Fruit fly (Drosophila melanogaster): ENCODE measurements around the gene Gclm.

The Gclm gene

dm6 chr3R:22686336-22686874, at the start of gene Gclm, which contains the start of gene CG17625:
Gclm (minus strand) TSS chr3R:22686510.
CG17625 (plus strand) TSS chr3R:22686849.
- TF ChIP-seq Rel (GFP tag; optimal IDR thresholded peaks at IDR 0.05) (no peak), Rel (tag; optimal IDR thresholded peaks at IDR 0.05) (peak; percentile 57), dsf (GFP tag; optimal IDR thresholded peaks at IDR 0.05; ENCODE audit: borderline replicate concordance) (peak; percentile 34), fru (GFP tag; optimal IDR thresholded peaks at IDR 0.05) (peak; percentile 48), lola (GFP tag; optimal IDR thresholded peaks at IDR 0.05) (no peak), HLH106 (tag; optimal IDR thresholded peaks at IDR 0.05) (peak; percentile 64), tai (GFP tag; optimal IDR thresholded peaks at IDR 0.05) (no peak), psq (GFP tag; optimal IDR thresholded peaks at IDR 0.05) (peak; percentile 46), brk (GFP tag; optimal IDR thresholded peaks at IDR 0.05) (no peak), CG9705 (GFP tag; optimal IDR thresholded peaks at IDR 0.05) (peak; percentile 26), rgr (GFP tag; optimal IDR thresholded peaks at IDR 0.05) (peak; percentile 61), sv (GFP tag; optimal IDR thresholded peaks at IDR 0.05) (peak; percentile 47), Sp1 (GFP tag; optimal IDR thresholded peaks at IDR 0.05) (peak; percentile 59), OdsH (GFP tag; optimal IDR thresholded peaks at IDR 0.05) (peak; percentile 58), ey (GFP tag; optimal IDR thresholded peaks at IDR 0.05) (peak; percentile 3), CG32264 (GFP tag; optimal IDR thresholded peaks at IDR 0.05) (no peak), Dfd (GFP tag; optimal IDR thresholded peaks at IDR 0.05) (no peak), foxo (GFP tag; optimal IDR thresholded peaks at IDR 0.05) (peak in 1 of 2 experiments; percentile 55), sage (GFP tag; optimal IDR thresholded peaks at IDR 0.05) (no peak), Hr83 (GFP tag; optimal IDR thresholded peaks at IDR 0.05; ENCODE audit: poor library complexity, severe bottlenecking) (peak; percentile 52), h (GFP tag; optimal IDR thresholded peaks at IDR 0.05) (peak; percentile 67), br (GFP tag; optimal IDR thresholded peaks at IDR 0.05) (peak; percentile 60), dl (GFP tag; optimal IDR thresholded peaks at IDR 0.05; ENCODE audit: insufficient read depth in 1 of 2, partially characterized antibody in 2 of 2) (no peak), woc (GFP tag; optimal IDR thresholded peaks at IDR 0.05) (peak; percentile 42)

- TF ChIP-seq fru (GFP tag; optimal IDR thresholded peaks at IDR 0.05) (no peak), Jra (GFP tag; optimal IDR thresholded peaks at IDR 0.05) (no peak), jim (GFP tag; optimal IDR thresholded peaks at IDR 0.05) (no peak), pan (optimal IDR thresholded peaks at IDR 0.05) (no peak), usp (GFP tag; optimal IDR thresholded peaks at IDR 0.05) (no peak), sv (GFP tag; optimal IDR thresholded peaks at IDR 0.05) (no peak), Mio (GFP tag; optimal IDR thresholded peaks at IDR 0.05) (no peak)
These were observed 47.4 kb upstream of the Gclm start, which contains the start of gene Takl2 for dm6 chr3R:22733751-22734150. Takl2 (minus strand) TSS chr3R:22733851.

dm6 chr3R:22732995-22733394, 46.7 kb upstream of the Gclm start:
- TF ChIP-seq Dfd (GFP tag; optimal IDR thresholded peaks at IDR 0.05) = no peak
- TF ChIP-seq dsf (GFP tag; optimal IDR thresholded peaks at IDR 0.05; ENCODE audit: borderline replicate concordance) = no peak
- no peak for TF ChIP-seq rgr (GFP tag; optimal IDR thresholded peaks at IDR 0.05)
- no peak for TF ChIP-seq sv (GFP tag; optimal IDR thresholded peaks at IDR 0.05)
- no peak for TF ChIP-seq psq (GFP tag; optimal IDR thresholded peaks at IDR 0.05)
- no peak for TF ChIP-seq woc (GFP tag; optimal IDR thresholded peaks at IDR 0.05)
- no peak for TF ChIP-seq Sp1 (GFP tag; optimal IDR thresholded peaks at IDR 0.05)
- TF ChIP-seq CG32264 (GFP tag; optimal IDR thresholded peaks at IDR 0.05) = no peak
- TF ChIP-seq tai (GFP tag; optimal IDR thresholded peaks at IDR 0.05) = no peak
- TF ChIP-seq Rel (GFP tag; optimal IDR thresholded peaks at IDR 0.05) = no peak
- no peak for TF ChIP-seq Rel (tag; optimal IDR thresholded peaks at IDR 0.05)
- no peak for TF ChIP-seq dl (GFP tag; optimal IDR thresholded peaks at IDR 0.05; ENCODE audit: insufficient read depth in 1 of 2, partially characterized antibody in 2 of 2)
- TF ChIP-seq Jra (GFP tag; optimal IDR thresholded peaks at IDR 0.05) = no peak
- TF ChIP-seq Abd-B (GFP tag; optimal IDR thresholded peaks at IDR 0.05) = no peak
- no peak for TF ChIP-seq Hr83 (GFP tag; optimal IDR thresholded peaks at IDR 0.05; ENCODE audit: poor library complexity, severe bottlenecking)
- no peak for TF ChIP-seq GATAd (GFP tag; optimal IDR thresholded peaks at IDR 0.05)
- TF ChIP-seq h (GFP tag; optimal IDR thresholded peaks at IDR 0.05) = no peak

dm6 chr3R:22727857-22728256, 41.5 kb upstream of the Gclm start:
- TF ChIP-seq CG32264 (GFP tag; optimal IDR thresholded peaks at IDR 0.05) = peak; percentile 24
- TF ChIP-seq ey (GFP tag; optimal IDR thresholded peaks at IDR 0.05) = no peak
- no peak for TF ChIP-seq Sp1 (GFP tag; optimal IDR thresholded peaks at IDR 0.05)
- TF ChIP-seq foxo (GFP tag; optimal IDR thresholded peaks at IDR 0.05) = peak in 1 of 2 experiments; percentile 39
- TF ChIP-seq OdsH (GFP tag; optimal IDR thresholded peaks at IDR 0.05) = peak; percentile 45
